Worm (Caenorhabditis elegans) whole organism, midembryonic: ENCODE results near the gene mpz-3.
A peak's percentile ranks its signal among the peaks of the same experiment; 100 is the strongest.

Experiments used
- T22C8.4 ChIP-seq: fragments of 200-800 bp; sonication (Bioruptor generic); IDR thresholded peaks from 2 replicates; pipeline ENCODE4 v1.3.6; 2022; ENCODE audit warnings: missing genetic modification characterization, missing compliant biosample characterization
- cog-1 ChIP-seq: sonication (generic microtip); optimal IDR thresholded peaks from 2 replicates; lab custom pipeline; 2016; ENCODE audit warnings: missing genetic modification characterization, missing compliant biosample characterization
- flt-1 ChIP-seq: fragments of 200-800 bp; sonication (Bioruptor generic); IDR thresholded peaks from 2 replicates; pipeline ENCODE4 v1.3.6; 2022; ENCODE audit warnings: missing genetic modification characterization, missing compliant biosample characterization
- klf-2 ChIP-seq: fragments of 200-800 bp; sonication (Bioruptor generic); conservative IDR thresholded peaks from 2 replicates; pipeline ENCODE4 v1.3.6; 2022; ENCODE audit warnings: missing genetic modification reagents, missing genetic modification characterization, missing compliant biosample characterization
- med-1 ChIP-seq: sonication (generic microtip); optimal IDR thresholded peaks from 2 replicates; lab custom pipeline; 2017; ENCODE audit warnings: missing genetic modification characterization, mild to moderate bottlenecking, missing compliant biosample characterization, antibody characterized with exemption, missing genetic modification reagents; ENCODE audit not compliant: insufficient read depth
- ref-1 ChIP-seq: fragments of 200-800 bp; sonication (Bioruptor generic); conservative IDR thresholded peaks from 2 replicates; pipeline ENCODE4 v1.3.6; 2022; ENCODE audit warnings: missing genetic modification reagents, missing genetic modification characterization, missing compliant biosample characterization
- tab-1 ChIP-seq: fragments of 200-800 bp; sonication (Bioruptor generic); IDR thresholded peaks from 2 replicates; pipeline ENCODE4 v1.3.6; 2022; ENCODE audit warnings: missing genetic modification characterization, missing compliant biosample characterization
- ztf-23 ChIP-seq: fragments of 200-800 bp; sonication (Bioruptor generic); IDR thresholded peaks from 2 replicates; pipeline ENCODE4 v1.3.6; 2022; ENCODE audit warnings: missing genetic modification reagents, missing genetic modification characterization, missing compliant biosample characterization
- ztf-29 ChIP-seq: fragments of 200-800 bp; sonication (Bioruptor generic); IDR thresholded peaks from 2 replicates; pipeline ENCODE4 v1.3.6; 2022; ENCODE audit warnings: missing genetic modification reagents, missing genetic modification characterization, missing compliant biosample characterization

mpz-3 gene

DNA sequence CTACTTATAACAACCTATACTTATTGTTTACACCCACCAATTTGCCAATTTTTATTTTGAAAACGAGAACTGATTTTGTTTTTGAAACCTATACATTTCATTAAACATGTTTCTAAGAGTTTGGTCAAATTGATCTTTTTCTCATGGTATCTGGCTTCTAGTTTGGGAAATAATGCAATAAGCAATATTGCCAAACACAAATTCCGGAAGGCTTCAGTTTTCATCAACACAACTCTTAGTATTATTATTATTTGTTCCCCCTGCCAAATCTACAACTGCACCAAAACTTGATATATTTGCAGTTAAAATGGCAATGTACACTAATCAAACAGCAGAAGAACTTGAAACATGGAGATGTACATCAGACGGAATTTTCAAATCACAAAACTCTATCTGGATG is 3.5 kb upstream of the mpz-3 start, which contains the start of gene sra-27:
Gene sra-27 (plus strand): TSS at position 301 of the 400 bp plus-strand sequence.
- TF ChIP-seq tab-1 (no peak), ref-1 (GFP tag; lab: Robert Waterston, UW) (no peak), ztf-29 (no peak), T22C8.4 (no peak), med-1 (GFP tag; lab: Kevin White, UChicago) (no peak), ztf-23 (GFP tag; lab: Robert Waterston, UW) (no peak), cog-1 (no peak), klf-2 (GFP tag; lab: Robert Waterston, UW) (no peak), flt-1 (GFP tag; lab: Robert Waterston, UW) (no peak)

DNA sequence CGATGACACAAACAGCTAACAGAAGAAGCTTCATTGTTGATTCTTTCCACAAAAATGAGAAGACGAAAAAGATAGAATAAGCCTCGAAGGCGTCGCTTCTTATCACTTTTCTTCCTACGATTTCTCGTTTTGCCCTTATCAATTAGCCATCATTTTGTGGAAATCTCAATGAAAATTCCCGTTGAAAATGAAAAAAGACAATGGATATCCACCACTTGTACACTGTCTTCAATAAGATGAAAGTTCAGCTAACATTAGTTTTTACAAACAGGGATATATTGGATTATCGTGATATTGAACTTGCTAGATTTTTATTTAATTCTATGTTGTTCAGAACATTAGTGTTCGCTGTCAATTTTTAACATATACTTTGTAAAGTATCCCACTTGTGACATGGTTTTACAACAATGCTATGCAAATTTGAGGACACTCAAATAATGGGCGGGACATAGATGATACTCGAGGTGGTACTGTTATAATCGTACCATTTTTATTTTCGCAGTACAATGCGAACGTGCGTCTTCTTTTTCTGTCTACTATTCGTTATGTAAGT is 1.5 kb upstream of the mpz-3 start, which contains the start of the genes F18C5.5 and F18C5.9:
Gene F18C5.5 (minus strand): TSS at position 101 of the 553 bp plus-strand sequence.
Gene F18C5.9 (plus strand): TSS at position 503 of the 553 bp plus-strand sequence.
- TF ChIP-seq cog-1 (no peak), ref-1 (GFP tag; lab: Robert Waterston, UW) (no peak), ztf-23 (GFP tag; lab: Robert Waterston, UW) (no peak), T22C8.4 (no peak), klf-2 (GFP tag; lab: Robert Waterston, UW) (no peak)

DNA sequence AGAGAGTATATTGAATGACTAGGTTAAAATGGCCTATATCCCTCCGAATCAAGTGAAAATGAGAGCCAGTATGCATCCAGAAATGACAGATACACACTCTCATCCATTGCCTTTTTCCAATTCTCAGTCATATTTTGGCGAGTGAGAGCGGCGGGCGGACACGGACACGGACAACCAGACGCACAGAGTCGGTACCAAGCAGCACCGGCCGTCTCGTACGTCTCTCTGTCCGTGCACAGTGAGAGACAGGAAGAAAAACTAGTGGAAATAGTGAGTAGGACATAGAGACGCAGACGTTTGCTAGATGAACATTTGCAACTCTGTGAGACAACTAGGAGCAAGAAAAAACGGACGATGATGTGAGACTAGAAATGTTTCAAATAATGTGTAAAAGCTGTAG is 2.0 kb downstream of the mpz-3 start:
- TF ChIP-seq cog-1 (peak; percentile 13), klf-2 (GFP tag; lab: Robert Waterston, UW) (no peak)

DNA sequence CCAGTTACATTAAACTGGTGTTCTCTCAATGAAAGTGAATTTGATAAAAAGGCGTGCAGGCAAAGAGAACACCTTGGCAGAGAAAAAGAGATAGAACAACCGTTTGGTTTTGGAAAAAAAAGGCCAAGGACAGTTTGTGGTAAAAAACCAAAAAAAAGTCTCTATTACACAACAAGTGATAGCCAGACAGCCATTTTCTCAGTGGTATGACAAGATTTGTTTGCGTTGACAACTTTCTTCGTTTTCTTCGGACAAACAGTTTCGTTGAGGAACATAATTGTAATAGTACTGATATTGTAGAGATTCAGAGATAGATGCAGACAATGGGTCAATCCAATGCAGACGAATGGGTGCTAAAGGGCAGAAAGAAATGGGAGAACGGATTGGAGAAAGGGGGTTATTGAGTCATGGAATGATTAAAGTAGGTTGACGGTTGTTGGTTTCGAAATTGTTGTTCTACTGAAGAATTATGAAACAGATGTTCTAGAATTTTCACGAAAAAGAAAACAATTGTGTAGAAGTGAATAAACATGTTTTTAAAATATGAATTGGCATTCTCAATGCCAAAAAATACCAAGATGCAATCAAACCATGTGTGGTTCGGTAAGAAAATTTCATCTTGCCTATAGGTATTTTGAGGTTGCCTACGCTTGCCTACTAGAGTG is 2.9 kb downstream of the mpz-3 start:
- TF ChIP-seq tab-1 (no peak), cog-1 (no peak), flt-1 (GFP tag; lab: Robert Waterston, UW) (no peak), ztf-23 (GFP tag; lab: Robert Waterston, UW) (0 out of 2 replicates have a peak, but pooled peaks have one; percentile 50)

DNA sequence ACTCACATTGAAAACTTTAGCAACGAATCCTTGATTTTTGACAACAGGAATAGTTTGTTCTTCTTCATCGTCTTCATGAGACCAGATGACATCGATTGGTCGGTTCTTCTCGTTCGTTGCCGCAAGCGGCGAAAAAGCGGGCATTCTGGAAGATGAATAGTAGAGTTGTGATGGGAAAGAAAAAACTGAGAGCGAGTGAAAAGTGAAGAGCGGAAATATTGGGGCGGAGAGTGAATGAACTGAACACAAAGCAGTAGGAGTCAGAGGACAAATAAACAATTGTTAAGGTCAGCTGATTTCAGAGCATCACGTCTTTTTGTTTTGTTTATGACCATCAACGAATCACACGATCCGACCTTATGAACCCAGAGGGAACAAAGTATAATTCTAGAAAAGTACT is 3.9 kb downstream of the mpz-3 start, which contains the start of gene F18C5.10:
Gene F18C5.10 (minus strand): TSS at position 145 of the 400 bp plus-strand sequence.
- TF ChIP-seq tab-1 (no peak), klf-2 (GFP tag; lab: Robert Waterston, UW) (no peak), ref-1 (GFP tag; lab: Robert Waterston, UW) (no peak), ztf-23 (GFP tag; lab: Robert Waterston, UW) (no peak), cog-1 (no peak), T22C8.4 (no peak), med-1 (GFP tag; lab: Kevin White, UChicago) (no peak), flt-1 (GFP tag; lab: Robert Waterston, UW) (no peak), ztf-29 (no peak)

ce11 chrII:6560291-6560690 is 4.9 kb downstream of the mpz-3 start:
- TF ChIP-seq cog-1, result no peak
- TF ChIP-seq flt-1 (GFP tag; lab: Robert Waterston, UW), result no peak
- no peak for TF ChIP-seq tab-1
- TF ChIP-seq ztf-23 (GFP tag; lab: Robert Waterston, UW), result no peak
- no peak for TF ChIP-seq T22C8.4
- TF ChIP-seq ztf-29, result no peak
- no peak for TF ChIP-seq klf-2 (GFP tag; lab: Robert Waterston, UW)
- no peak for TF ChIP-seq ref-1 (GFP tag; lab: Robert Waterston, UW)
- no peak for TF ChIP-seq med-1 (GFP tag; lab: Kevin White, UChicago)

DNA sequence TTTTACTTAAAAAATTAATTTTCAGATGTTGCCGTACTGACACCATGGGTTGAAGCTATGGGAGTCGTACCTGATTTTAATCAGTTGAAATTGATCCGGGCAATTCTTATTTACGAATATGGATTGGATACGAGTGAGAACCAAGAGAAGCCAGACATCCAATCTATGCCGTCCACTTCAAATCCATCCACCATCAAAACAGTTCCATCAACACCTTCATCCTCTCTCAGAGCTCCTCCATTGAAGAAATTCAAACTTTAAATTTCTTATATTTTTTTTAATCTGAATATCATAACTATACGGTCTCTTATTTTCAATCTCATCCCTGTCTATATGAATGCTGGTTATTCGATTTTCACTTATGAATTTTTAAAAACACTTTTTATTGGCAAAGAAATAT is 6.3 kb downstream of the mpz-3 start:
- TF ChIP-seq T22C8.4 (no peak), tab-1 (no peak), klf-2 (GFP tag; lab: Robert Waterston, UW) (no peak), flt-1 (GFP tag; lab: Robert Waterston, UW) (no peak), med-1 (GFP tag; lab: Kevin White, UChicago) (no peak), ztf-29 (no peak), ztf-23 (GFP tag; lab: Robert Waterston, UW) (no peak), ref-1 (GFP tag; lab: Robert Waterston, UW) (no peak), cog-1 (no peak)

- TF ChIP-seq ref-1 (GFP tag; lab: Robert Waterston, UW) (no peak), med-1 (GFP tag; lab: Kevin White, UChicago) (no peak), T22C8.4 (no peak), tab-1 (no peak), flt-1 (GFP tag; lab: Robert Waterston, UW) (no peak), cog-1 (no peak), ztf-29 (no peak), klf-2 (GFP tag; lab: Robert Waterston, UW) (no peak)
Observed at ce11 chrII:6554677-6555076, 10.5 kb downstream of the mpz-3 start, which contains the start of gene wrn-1. Gene wrn-1 (plus strand): TSS chrII:6554977.

DNA sequence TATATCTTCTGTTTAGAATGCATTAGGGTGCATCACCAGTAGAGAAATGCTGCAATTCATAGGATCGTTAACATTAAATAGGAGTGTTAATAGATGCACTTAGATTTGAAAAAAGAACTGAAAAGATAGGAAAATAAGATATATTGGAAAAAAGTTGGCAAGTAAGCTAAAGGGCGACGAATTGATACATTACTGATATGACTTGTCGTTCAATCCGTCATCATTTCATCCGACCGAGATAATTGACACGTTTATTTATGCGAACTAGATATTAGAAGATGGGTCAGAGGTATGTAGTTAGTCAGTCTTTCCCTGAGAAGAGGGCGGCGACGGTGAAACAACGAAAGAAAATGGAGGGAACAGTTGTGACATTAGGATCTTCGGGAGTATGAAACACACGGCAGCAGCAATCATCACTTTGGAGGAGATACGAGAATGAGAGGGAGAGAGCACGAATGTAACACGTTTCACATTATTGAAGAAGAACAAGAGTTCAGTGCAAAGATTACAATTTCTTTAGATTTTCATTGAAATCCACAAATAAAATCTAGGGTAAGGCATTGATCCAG is 20.3 kb downstream of the mpz-3 start, which contains the start of gene lron-15:
Gene lron-15 (minus strand): TSS at position 51 of the 569 bp plus-strand sequence.
- no peak for TF ChIP-seq T22C8.4
- no peak for TF ChIP-seq tab-1
- no peak for TF ChIP-seq klf-2 (GFP tag; lab: Robert Waterston, UW)
- no peak for TF ChIP-seq med-1 (GFP tag; lab: Kevin White, UChicago)
- no peak for TF ChIP-seq cog-1
- TF ChIP-seq flt-1 (GFP tag; lab: Robert Waterston, UW), result no peak

- TF ChIP-seq flt-1 (GFP tag; lab: Robert Waterston, UW) (no peak), cog-1 (peak; percentile 14), med-1 (GFP tag; lab: Kevin White, UChicago) (no peak), klf-2 (GFP tag; lab: Robert Waterston, UW) (no peak), tab-1 (no peak)
Observed at ce11 chrII:6535957-6536424, 29.2 kb downstream of the mpz-3 start, which contains the start of gene utp-20. Gene utp-20 (plus strand): TSS chrII:6536374.
